Fruit fly (Drosophila melanogaster) whole organism, embryonic: ENCODE results near the gene CG42727.

Experiments used
- Asciz ChIP-seq: fragments of 200-800 bp; sonication (Bioruptor generic); optimal IDR thresholded peaks from 2 replicates; lab custom pipeline; 2017; ENCODE audit warnings: missing biosample characterization, mild to moderate bottlenecking, missing genetic modification characterization, missing genetic modification reagents
- Atf-2 ChIP-seq: fragments of 200-800 bp; sonication (Bioruptor generic); optimal IDR thresholded peaks from 2 replicates; lab custom pipeline; 2016; ENCODE audit warnings: missing biosample characterization, missing genetic modification characterization
- Awh ChIP-seq: fragments of 200-800 bp; sonication (Bioruptor generic); IDR thresholded peaks from 2 replicates; pipeline ENCODE4, ENCODE4 v1.3.6; 2022; ENCODE audit warnings: missing biosample characterization, missing genetic modification characterization
- BEAF-32 ChIP-seq: fragments of 200-800 bp; sonication (Bioruptor generic); optimal IDR thresholded peaks from 3 replicates; lab custom pipeline; 2017; ENCODE audit warnings: missing biosample characterization, missing genetic modification characterization, mild to moderate bottlenecking, moderate library complexity, missing genetic modification reagents
- CG10462 ChIP-seq: fragments of 200-800 bp; sonication (Bioruptor generic); optimal IDR thresholded peaks from 2 replicates; lab custom pipeline; 2016; ENCODE audit warnings: missing biosample characterization, missing genetic modification characterization
- CG10654 ChIP-seq: fragments of 200-800 bp; sonication (Bioruptor generic); optimal IDR thresholded peaks from 2 replicates; lab custom pipeline; 2016; ENCODE audit warnings: missing biosample characterization, missing genetic modification characterization
- CG11723 ChIP-seq: fragments of 200-800 bp; sonication (Bioruptor generic); optimal IDR thresholded peaks from 2 replicates; lab custom pipeline; 2017; ENCODE audit warnings: missing biosample characterization, mild to moderate bottlenecking, missing genetic modification characterization
- CG12236 ChIP-seq: fragments of 200-800 bp; sonication (Bioruptor generic); optimal IDR thresholded peaks from 2 replicates; lab custom pipeline; 2016; ENCODE audit warnings: missing biosample characterization, missing genetic modification characterization
- CG12942 ChIP-seq: fragments of 200-800 bp; sonication (Bioruptor generic); optimal IDR thresholded peaks from 3 replicates; lab custom pipeline; 2016; ENCODE audit warnings: missing biosample characterization, missing genetic modification characterization
- CG15269 ChIP-seq: fragments of 200-800 bp; sonication (Bioruptor generic); optimal IDR thresholded peaks from 2 replicates; lab custom pipeline; 2018; ENCODE audit warnings: missing biosample characterization, mild to moderate bottlenecking, missing genetic modification characterization, moderate library complexity
- CG15696 ChIP-seq: fragments of 200-800 bp; sonication (Bioruptor generic); optimal IDR thresholded peaks from 2 replicates; lab custom pipeline; 2019; ENCODE audit warnings: missing biosample characterization, mild to moderate bottlenecking, missing genetic modification characterization, moderate library complexity
- CG1603 ChIP-seq: fragments of 200-800 bp; sonication (Bioruptor generic); optimal IDR thresholded peaks from 2 replicates; lab custom pipeline; 2019; ENCODE audit warnings: missing biosample characterization, mild to moderate bottlenecking, missing genetic modification characterization, moderate library complexity
- CG18619 ChIP-seq: fragments of 200-800 bp; sonication (Bioruptor generic); optimal IDR thresholded peaks from 3 replicates; lab custom pipeline; 2017; ENCODE audit warnings: missing biosample characterization, mild to moderate bottlenecking, missing genetic modification characterization
- CG18764 ChIP-seq: fragments of 200-800 bp; sonication (Bioruptor generic); optimal IDR thresholded peaks from 3 replicates; lab custom pipeline; 2016; ENCODE audit warnings: missing biosample characterization, missing genetic modification characterization
- CG2120 ChIP-seq: fragments of 200-800 bp; sonication (Bioruptor generic); optimal IDR thresholded peaks from 3 replicates; lab custom pipeline; 2016; ENCODE audit warnings: missing biosample characterization, missing genetic modification characterization
- CG2202 ChIP-seq: fragments of 200-800 bp; sonication (Bioruptor generic); optimal IDR thresholded peaks from 2 replicates; lab custom pipeline; 2018; ENCODE audit warnings: missing biosample characterization, mild to moderate bottlenecking, missing genetic modification characterization
- CG3281 ChIP-seq: fragments of 200-800 bp; sonication (Bioruptor generic); optimal IDR thresholded peaks from 3 replicates; lab custom pipeline; 2017; ENCODE audit warnings: missing biosample characterization, mild to moderate bottlenecking, missing genetic modification characterization
- CG34224 ChIP-seq: fragments of 200-800 bp; sonication (Bioruptor generic); IDR thresholded peaks from 3 replicates; pipeline ENCODE4 v1.3.6; 2022; ENCODE audit warnings: missing biosample characterization, missing genetic modification characterization; ENCODE audit not compliant: partially characterized antibody
- CG3838 ChIP-seq: fragments of 200-800 bp; sonication (Bioruptor generic); optimal IDR thresholded peaks from 3 replicates; lab custom pipeline; 2016; ENCODE audit warnings: missing biosample characterization, missing genetic modification characterization
- CG4424 ChIP-seq: fragments of 200-800 bp; sonication (Bioruptor generic); optimal IDR thresholded peaks from 3 replicates; lab custom pipeline; 2016; ENCODE audit warnings: missing biosample characterization, missing genetic modification characterization
- CG4617 ChIP-seq: fragments of 200-800 bp; sonication (Bioruptor generic); optimal IDR thresholded peaks from 3 replicates; lab custom pipeline; 2016; ENCODE audit warnings: missing biosample characterization, missing genetic modification characterization, borderline replicate concordance
- CG7271 ChIP-seq: fragments of 200-800 bp; sonication (Bioruptor generic); optimal IDR thresholded peaks from 2 replicates; lab custom pipeline; 2018; ENCODE audit warnings: missing biosample characterization, mild to moderate bottlenecking, missing genetic modification characterization, moderate library complexity
- Eip74EF ChIP-seq, 2 experiments: fragments of 200-800 bp in 1 of 2; fragments of >200 bp in 1 of 2; sonication (Bioruptor generic) in 1 of 2; optimal IDR thresholded peaks; 2 replicates each; lab custom pipeline; 2017 to 2019; ENCODE audit warnings: missing biosample characterization in 2 of 2, missing genetic modification characterization in 2 of 2, mild to moderate bottlenecking in 1 of 2, moderate library complexity in 1 of 2
- H2.0 ChIP-seq: fragments of 200-800 bp; sonication (Bioruptor generic); IDR thresholded peaks from 2 replicates; pipeline ENCODE4 v1.3.6; 2022; ENCODE audit warnings: missing biosample characterization, missing genetic modification characterization
- HLH54F ChIP-seq: fragments of 200-800 bp; sonication (Bioruptor generic); optimal IDR thresholded peaks from 3 replicates; lab custom pipeline; 2016; ENCODE audit warnings: missing biosample characterization, missing genetic modification characterization
- Hr39 ChIP-seq: fragments of >200 bp; optimal IDR thresholded peaks from 2 replicates; lab custom pipeline; 2017
- Kr ChIP-seq: fragments of 200-800 bp; sonication (Bioruptor generic); optimal IDR thresholded peaks from 2 replicates; lab custom pipeline; 2017; ENCODE audit warnings: missing biosample characterization, mild to moderate bottlenecking, missing genetic modification characterization
- Lhr ChIP-seq: fragments of 200-800 bp; sonication (Bioruptor generic); optimal IDR thresholded peaks from 3 replicates; lab custom pipeline; 2017; ENCODE audit warnings: mild to moderate bottlenecking, missing biosample characterization, missing genetic modification reagents, missing genetic modification characterization
- Mad ChIP-seq: fragments of 200-800 bp; sonication (Bioruptor generic); optimal IDR thresholded peaks from 2 replicates; lab custom pipeline; 2016; ENCODE audit warnings: missing biosample characterization, missing genetic modification characterization
- Max ChIP-seq: fragments of 200-800 bp; sonication (Bioruptor generic); optimal IDR thresholded peaks from 2 replicates; lab custom pipeline; 2016; ENCODE audit warnings: missing biosample characterization, mild to moderate bottlenecking, missing genetic modification characterization
- Nf-YA ChIP-seq: fragments of 200-800 bp; sonication (Bioruptor generic); IDR thresholded peaks from 2 replicates; pipeline ENCODE4 v1.3.6; 2022; ENCODE audit warnings: missing biosample characterization, missing genetic modification characterization
- Ptx1 ChIP-seq: fragments of 200-800 bp; sonication (Bioruptor generic); IDR thresholded peaks from 2 replicates; pipeline ENCODE4 v1.3.6; 2022; ENCODE audit warnings: missing biosample characterization, missing genetic modification characterization
- Usf ChIP-seq: fragments of 200-800 bp; sonication (Bioruptor generic); optimal IDR thresholded peaks from 2 replicates; lab custom pipeline; 2017; ENCODE audit warnings: missing genotype, missing biosample characterization, missing genetic modification characterization
- ara ChIP-seq: fragments of 200-800 bp; sonication (Bioruptor generic); IDR thresholded peaks from 2 replicates; pipeline ENCODE4 v1.3.6; 2022; ENCODE audit warnings: missing biosample characterization, missing genetic modification characterization
- ato ChIP-seq: fragments of 200-800 bp; sonication (Bioruptor generic); IDR thresholded peaks from 2 replicates; pipeline ENCODE4 v1.3.6; 2022; ENCODE audit warnings: missing biosample characterization, missing genetic modification characterization; ENCODE audit not compliant: partially characterized antibody
- az2 ChIP-seq: fragments of 200-800 bp; sonication (Bioruptor generic); optimal IDR thresholded peaks from 3 replicates; lab custom pipeline; 2016; ENCODE audit warnings: missing biosample characterization, missing genetic modification characterization
- bsh ChIP-seq, 2 experiments: fragments of 200-800 bp; sonication (Bioruptor generic); optimal IDR thresholded peaks; 2 replicates each; lab custom pipeline; 2017 to 2018; ENCODE audit warnings: mild to moderate bottlenecking in 2 of 2, missing biosample characterization in 2 of 2, missing genetic modification characterization in 2 of 2, moderate library complexity in 1 of 2
- cato ChIP-seq: fragments of 200-800 bp; sonication (Bioruptor generic); optimal IDR thresholded peaks from 2 replicates; lab custom pipeline; 2016; ENCODE audit warnings: missing biosample characterization, missing genetic modification characterization, borderline replicate concordance
- dmrt99B ChIP-seq: fragments of 200-800 bp; sonication (Bioruptor generic); optimal IDR thresholded peaks from 2 replicates; lab custom pipeline; 2018; ENCODE audit warnings: missing biosample characterization, mild to moderate bottlenecking, missing genetic modification characterization, moderate library complexity
- esg ChIP-seq: fragments of 200-800 bp; sonication (Bioruptor generic); conservative IDR thresholded peaks from 2 replicates; pipeline ENCODE4 v1.3.6; 2022; ENCODE audit warnings: missing biosample characterization, missing genetic modification characterization
- eyg ChIP-seq: fragments of 200-800 bp; sonication (Bioruptor generic); optimal IDR thresholded peaks from 3 replicates; lab custom pipeline; 2016; ENCODE audit warnings: missing biosample characterization, missing genetic modification characterization
- fu2 ChIP-seq: fragments of 200-800 bp; sonication (Bioruptor generic); optimal IDR thresholded peaks from 2 replicates; lab custom pipeline; 2016; ENCODE audit warnings: missing biosample characterization, missing genetic modification characterization
- grau ChIP-seq: fragments of 200-800 bp; optimal IDR thresholded peaks from 3 replicates; lab custom pipeline; 2019; ENCODE audit warnings: missing biosample characterization, mild to moderate bottlenecking, missing genetic modification characterization, moderate library complexity
- gro ChIP-seq: fragments of 200-800 bp; sonication (Bioruptor generic); optimal IDR thresholded peaks from 2 replicates; lab custom pipeline; 2016; ENCODE audit warnings: missing biosample characterization, missing genetic modification characterization
- inv ChIP-seq: fragments of 200-800 bp; sonication (Bioruptor generic); IDR thresholded peaks from 2 replicates; pipeline ENCODE4 v1.3.6; 2022; ENCODE audit warnings: missing biosample characterization, missing genetic modification characterization; ENCODE audit not compliant: partially characterized antibody
- mirr ChIP-seq: fragments of 200-800 bp; sonication (Bioruptor generic); optimal IDR thresholded peaks from 3 replicates; lab custom pipeline; 2018; ENCODE audit warnings: missing biosample characterization, mild to moderate bottlenecking, missing genetic modification characterization
- ro ChIP-seq: fragments of 200-800 bp; sonication (Bioruptor generic); IDR thresholded peaks from 2 replicates; pipeline ENCODE4 v1.3.6; 2022; ENCODE audit warnings: missing biosample characterization, missing genetic modification characterization
- tgo ChIP-seq: fragments of 200-800 bp; sonication (Bioruptor generic); IDR thresholded peaks from 3 replicates; pipeline ENCODE4 v1.3.6; 2022; ENCODE audit warnings: missing biosample characterization, missing genetic modification characterization
- wek ChIP-seq: fragments of 200-800 bp; sonication (Bioruptor generic); optimal IDR thresholded peaks from 3 replicates; lab custom pipeline; 2018; ENCODE audit warnings: missing biosample characterization, mild to moderate bottlenecking, missing genetic modification characterization, moderate library complexity
- z ChIP-seq: fragments of 200-800 bp; sonication (Bioruptor generic); IDR thresholded peaks from 3 replicates; pipeline ENCODE4 v1.3.6; 2022; ENCODE audit warnings: missing biosample characterization, missing genetic modification characterization
- zen2 ChIP-seq: fragments of 200-800 bp; sonication (Bioruptor generic); IDR thresholded peaks from 3 replicates; pipeline ENCODE4 v1.3.6; 2022; ENCODE audit warnings: missing biosample characterization, missing genetic modification characterization; ENCODE audit not compliant: partially characterized antibody

Gene CG42727

dm6 chr3R:15347822-15348221 is at the start of gene CG42727, which contains the start of gene CG42726:
Gene CG42727, plus strand, starts transcription at chr3R:15348048.
Gene CG42726, plus strand, starts transcription at chr3R:15348048.
- TF ChIP-seq CG7271 (tag; lab: Kevin White, UChicago) (no peak), Awh (GFP tag; lab: Robert Waterston, UW) (peak; percentile 10; the same call in 1 of the 2 replicates), CG3281 (peak; percentile 39), Ptx1 (GFP tag; lab: Robert Waterston, UW) (peak; percentile 31; the same call in 1 of the 2 replicates), eyg (GFP tag; lab: Kevin White, UChicago) (no peak), Atf-2 (no peak), CG10462 (GFP tag; lab: Kevin White, UChicago) (no peak), Asciz (no peak), Usf (no peak), CG15696 (tag; lab: Kevin White, UChicago) (peak; percentile 1), cato (GFP tag; lab: Kevin White, UChicago) (peak; percentile 0), Kr (no peak), Eip74EF (GFP tag; optimal IDR thresholded peaks at IDR 0.05; lab: Kevin White, UChicago) (no peak), CG12236 (GFP tag; lab: Kevin White, UChicago) (no peak), CG2120 (GFP tag; lab: Kevin White, UChicago) (peak; percentile 62), dmrt99B (tag; lab: Kevin White, UChicago) (no peak), CG3838 (GFP tag; lab: Kevin White, UChicago) (peak; percentile 2), Hr39 (lab: Kevin White, UChicago) (no peak), BEAF-32 (GFP tag; lab: Kevin White, UChicago) (peak; percentile 14), HLH54F (GFP tag; lab: Kevin White, UChicago) (peak; percentile 13), az2 (peak; percentile 2), esg (GFP tag; lab: Robert Waterston, UW) (0 out of 2 replicates have a peak, but pooled peaks have one; percentile 19), CG34224 (GFP tag; lab: Robert Waterston, UW) (no peak), z (GFP tag; lab: Robert Waterston, UW) (no peak), gro (peak; percentile 1), CG18764 (GFP tag; lab: Kevin White, UChicago) (no peak), ro (GFP tag; lab: Robert Waterston, UW) (no peak), CG10654 (peak; percentile 3), grau (tag; lab: Kevin White, UChicago) (peak; percentile 39), ara (GFP tag; lab: Robert Waterston, UW) (no peak), fu2 (GFP tag; lab: Kevin White, UChicago) (no peak), CG2202 (tag; lab: Kevin White, UChicago) (no peak), CG4424 (peak; percentile 26), Mad (GFP tag; lab: Kevin White, UChicago) (peak; percentile 31), CG12942 (GFP tag; lab: Kevin White, UChicago) (no peak), tgo (GFP tag; lab: Robert Waterston, UW) (peak; percentile 14; the same call in 1 of the 3 replicates), wek (no peak), CG18619 (GFP tag; lab: Kevin White, UChicago) (peak; percentile 17), zen2 (GFP tag; lab: Robert Waterston, UW) (no peak), CG15269 (tag; lab: Kevin White, UChicago) (peak; percentile 18), CG4617 (GFP tag; lab: Kevin White, UChicago) (peak; percentile 61), Max (GFP tag; lab: Kevin White, UChicago) (no peak), Nf-YA (no peak), inv (GFP tag; lab: Robert Waterston, UW) (no peak), Lhr (GFP tag; lab: Kevin White, UChicago) (no peak), H2.0 (GFP tag; lab: Robert Waterston, UW) (0 out of 2 replicates have a peak, but pooled peaks have one; percentile 19), CG1603 (tag; lab: Kevin White, UChicago) (peak; percentile 45), ato (no peak), mirr (GFP tag; lab: Kevin White, UChicago) (no peak), bsh (GFP tag; optimal IDR thresholded peaks at IDR 0.05; lab: Kevin White, UChicago) (peak in 1 of 2 experiments; percentile 32), CG11723 (GFP tag; lab: Kevin White, UChicago) (no peak)
